Worm (Caenorhabditis elegans) whole organism, L4 larva: ENCODE measurements around the gene pges-2.
"Not testable (repeated sequence)": the region's sequence is repeated elsewhere in the genome, so short reads cannot be mapped to it uniquely, and the experiment has no call there.

ENCODE experiments used
- ZK337.2 ChIP-seq: fragments of 200-800 bp; sonication (Bioruptor generic); IDR thresholded peaks from 2 replicates; pipeline ENCODE4 v1.3.6; 2022; ENCODE audit warnings: missing genetic modification reagents, missing genetic modification characterization, missing compliant biosample characterization
- ama-1 ChIP-seq: fragments of 150-350 bp; optimal IDR thresholded peaks from 2 replicates; lab custom pipeline; 2014; ENCODE audit warnings: inconsistent platforms, mixed read lengths
- mdl-1 ChIP-seq, 2 experiments: fragments of 150-350 bp in 1 of 2; sonication (generic microtip) in 1 of 2; optimal IDR thresholded peaks; 2 replicates each; lab custom pipeline; 2014 to 2017; ENCODE audit warnings: missing biosample characterization in 2 of 2, missing genetic modification characterization in 2 of 2
- unc-62 ChIP-seq, 3 experiments: fragments of 150-350 bp in 1 of 3; sonication (generic microtip); optimal IDR thresholded peaks in 2 of 3; peaks in 1 of 3; 1 replicate in 1 of 3; 2 replicates in 2 of 3; lab custom pipeline; 2014 to 2017; ENCODE audit warnings: missing biosample characterization in 3 of 3, missing genetic modification characterization in 3 of 3, missing genetic modification reagents in 3 of 3, missing genotype in 1 of 3
- vab-7 ChIP-seq: fragments of 200-800 bp; sonication (Bioruptor generic); IDR thresholded peaks from 2 replicates; pipeline ENCODE4 v1.3.6; 2022; ENCODE audit warnings: missing genetic modification reagents, missing genetic modification characterization, missing compliant biosample characterization

Gene pges-2

DNA sequence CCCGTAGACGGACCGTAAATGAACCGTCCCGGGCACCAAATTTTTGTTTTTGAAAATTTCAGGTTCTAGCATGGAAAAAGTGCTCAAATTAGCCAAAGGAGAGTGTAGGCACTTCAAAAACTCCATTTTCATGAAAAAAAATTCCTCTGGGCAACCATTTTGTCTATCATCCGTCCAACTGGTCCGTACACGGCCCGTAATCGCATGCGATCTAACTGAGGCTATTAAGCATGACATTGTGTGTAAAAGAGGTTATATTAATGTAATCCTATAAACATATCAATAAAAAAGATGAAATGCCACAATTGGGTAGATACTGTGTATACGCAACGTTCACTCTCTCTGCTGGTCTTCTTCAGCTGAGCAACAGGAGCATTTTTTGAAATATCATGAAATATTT, 44.9 kb downstream of the pges-2 start, which contains the start of gene R09E10.1:
TSS of gene R09E10.1 (minus strand) at position 101 of the 400 bp plus-strand sequence.
- TF ChIP-seq ZK337.2 (GFP tag; lab: Robert Waterston, UW); vab-7; ama-1 (lab: Kevin White, UChicago): not testable (repeated sequence)

DNA sequence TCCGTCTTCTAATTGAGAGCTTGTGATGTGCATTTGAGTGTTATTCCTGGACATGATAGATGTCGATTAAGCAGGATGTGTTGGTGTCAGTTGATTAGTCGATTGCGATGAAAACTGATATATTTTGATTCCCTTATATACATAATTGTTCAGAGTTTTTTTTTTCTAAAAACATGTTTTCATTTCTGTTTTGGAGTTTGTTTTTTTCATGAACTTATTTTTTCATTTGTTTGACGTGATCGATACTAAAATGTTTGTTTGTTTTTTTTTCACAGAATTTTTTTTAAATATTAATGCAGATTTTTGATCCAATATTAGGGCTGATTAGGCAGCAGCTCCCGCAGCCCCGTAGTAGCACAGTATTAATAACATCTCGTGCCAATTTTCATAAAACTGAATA, 49.4 kb downstream of the pges-2 start, which contains the start of gene R09E10.2:
TSS of gene R09E10.2 (minus strand) at position 101 of the 400 bp plus-strand sequence.
- peak in 1 of 2 experiments; percentile 38 for TF ChIP-seq unc-62 (GFP tag; optimal IDR thresholded peaks at IDR 0.05 in 1 of 2; lab: Kevin White, UChicago)
- TF ChIP-seq unc-62 (tag; optimal IDR thresholded peaks at IDR 0.05; lab: Kevin White, UChicago), result no peak
- TF ChIP-seq mdl-1 (tag; optimal IDR thresholded peaks at IDR 0.05; lab: Kevin White, UChicago), result no peak
